Worm (Caenorhabditis elegans): Measurements from ENCODE around the gene ZK688.12.
A peak's percentile ranks its signal among the peaks of the same experiment; 100 is the strongest.

ZK688.12 gene

ce11 chrIII:7933235-7933634 is 19.8 kb upstream of the ZK688.12 start, which contains the start of gene ran-2:
ran-2 (plus strand) TSS chrIII:7933535.
- no peak for TF ChIP-seq mab-5 (tag; optimal IDR thresholded peaks at IDR 0.05)
- no peak for TF ChIP-seq snpc-4 (tag; optimal IDR thresholded peaks at IDR 0.05)
- TF ChIP-seq hlh-1 (tag; optimal IDR thresholded peaks at IDR 0.05) = no peak
- no peak for TF ChIP-seq ham-2 (GFP tag; optimal IDR thresholded peaks at IDR 0.05)
- TF ChIP-seq lsy-2 (tag; optimal IDR thresholded peaks at IDR 0.05) = no peak
- TF ChIP-seq nhr-28 (tag; optimal IDR thresholded peaks at IDR 0.05) = no peak
- TF ChIP-seq unc-62 (GFP tag; optimal IDR thresholded peaks at IDR 0.05) = no peak
- TF ChIP-seq lin-32 (GFP tag; optimal IDR thresholded peaks at IDR 0.05) = no peak
- no peak for TF ChIP-seq bed-3 (GFP tag; optimal IDR thresholded peaks at IDR 0.05)
- no peak for TF ChIP-seq ztf-11 (tag; optimal IDR thresholded peaks at IDR 0.05)
- no peak for TF ChIP-seq pha-4 (tag; optimal IDR thresholded peaks at IDR 0.05)
- TF ChIP-seq unc-39 (tag; optimal IDR thresholded peaks at IDR 0.05) = no peak
- TF ChIP-seq unc-120 (tag; optimal IDR thresholded peaks at IDR 0.05; ENCODE audit: poor library complexity, severe bottlenecking) = no peak
- TF ChIP-seq nhr-237 (tag; optimal IDR thresholded peaks at IDR 0.05) = no peak
- TF ChIP-seq nhr-76 (tag; optimal IDR thresholded peaks at IDR 0.05) = no peak
- no peak for TF ChIP-seq nhr-2 (tag; optimal IDR thresholded peaks at IDR 0.05)
- no peak for TF ChIP-seq sptf-1 (tag; optimal IDR thresholded peaks at IDR 0.05)
- no peak for TF ChIP-seq sem-2 (GFP tag; optimal IDR thresholded peaks at IDR 0.05)

- TF ChIP-seq unc-39 (tag; optimal IDR thresholded peaks at IDR 0.05) = no peak
- no peak for TF ChIP-seq sem-2 (GFP tag; optimal IDR thresholded peaks at IDR 0.05)
- peak; percentile 34 for TF ChIP-seq lsy-2 (tag; optimal IDR thresholded peaks at IDR 0.05)
- peak; percentile 16 for TF ChIP-seq nhr-237 (tag; optimal IDR thresholded peaks at IDR 0.05)
These were observed 15.3 kb upstream of the ZK688.12 start, which contains the start of the genes C29E4.13 and npp-15 for ce11 chrIII:7928549-7929129. C29E4.13 (minus strand) TSS chrIII:7928717. npp-15 (plus strand) TSS chrIII:7929043.

ce11 chrIII:7925968-7926367 is 12.6 kb upstream of the ZK688.12 start:
- TF ChIP-seq lsy-2 (tag; optimal IDR thresholded peaks at IDR 0.05) (peak; percentile 2), ham-2 (GFP tag; optimal IDR thresholded peaks at IDR 0.05) (peak; percentile 78), mls-2 (tag; optimal IDR thresholded peaks at IDR 0.05) (no peak), pha-4 (tag; optimal IDR thresholded peaks at IDR 0.05) (peak; percentile 34), nhr-237 (tag; optimal IDR thresholded peaks at IDR 0.05) (peak; percentile 24), mab-5 (tag; optimal IDR thresholded peaks at IDR 0.05) (no peak), hlh-1 (tag; optimal IDR thresholded peaks at IDR 0.05) (no peak)

ce11 chrIII:7924821-7925220 is 11.4 kb upstream of the ZK688.12 start, which contains the start of gene tag-250:
tag-250 (minus strand) TSS chrIII:7924921.
- TF ChIP-seq nhr-76 (tag; optimal IDR thresholded peaks at IDR 0.05) (no peak), ceh-43 (GFP tag; optimal IDR thresholded peaks at IDR 0.05) (no peak), mep-1 (tag; optimal IDR thresholded peaks at IDR 0.05) (no peak), ztf-11 (tag; optimal IDR thresholded peaks at IDR 0.05) (no peak), lin-13 (tag; optimal IDR thresholded peaks at IDR 0.05) (no peak), cnd-1 (tag; optimal IDR thresholded peaks at IDR 0.05) (no peak), mab-5 (tag; optimal IDR thresholded peaks at IDR 0.05) (no peak), sem-2 (GFP tag; optimal IDR thresholded peaks at IDR 0.05) (no peak), ceh-83 (GFP tag; optimal IDR thresholded peaks at IDR 0.05) (no peak)

- TF ChIP-seq flh-1 (GFP tag; optimal IDR thresholded peaks at IDR 0.05) = no peak
- TF ChIP-seq unc-120 (tag; optimal IDR thresholded peaks at IDR 0.05; ENCODE audit: poor library complexity, severe bottlenecking) = no peak
- TF ChIP-seq mab-5 (tag; optimal IDR thresholded peaks at IDR 0.05) = no peak
- TF ChIP-seq ham-2 (GFP tag; optimal IDR thresholded peaks at IDR 0.05) = no peak
- no peak for TF ChIP-seq sem-2 (GFP tag; optimal IDR thresholded peaks at IDR 0.05)
- no peak for TF ChIP-seq pha-4 (tag; optimal IDR thresholded peaks at IDR 0.05)
- no peak for TF ChIP-seq ces-1 (GFP tag; optimal IDR thresholded peaks at IDR 0.05)
- TF ChIP-seq snpc-4 (tag; optimal IDR thresholded peaks at IDR 0.05) = no peak
- TF ChIP-seq nhr-12 (tag; optimal IDR thresholded peaks at IDR 0.05) = no peak
- no peak for TF ChIP-seq M03D4.4 (tag; optimal IDR thresholded peaks at IDR 0.05)
- TF ChIP-seq nhr-28 (tag; optimal IDR thresholded peaks at IDR 0.05) = no peak
- TF ChIP-seq lin-32 (GFP tag; optimal IDR thresholded peaks at IDR 0.05) = no peak
- TF ChIP-seq elt-1 (tag; optimal IDR thresholded peaks at IDR 0.05; ENCODE audit: borderline replicate concordance, insufficient read depth) = no peak
- no peak for TF ChIP-seq sptf-1 (tag; optimal IDR thresholded peaks at IDR 0.05)
- TF ChIP-seq nhr-2 (tag; optimal IDR thresholded peaks at IDR 0.05) = no peak
- no peak for TF ChIP-seq mls-2 (tag; optimal IDR thresholded peaks at IDR 0.05)
- no peak for TF ChIP-seq cnd-1 (tag; optimal IDR thresholded peaks at IDR 0.05)
- no peak for TF ChIP-seq nhr-76 (tag; optimal IDR thresholded peaks at IDR 0.05)
These were observed 8.8 kb upstream of the ZK688.12 start, which contains the start of gene C29E4.17 for ce11 chrIII:7922207-7922606. C29E4.17 (plus strand) TSS chrIII:7922507.
